Fruit fly (Drosophila melanogaster): ENCODE results near the gene Atet.
A peak's percentile ranks its signal among the peaks of the same experiment; 100 is the strongest.

Gene Atet

DNA sequence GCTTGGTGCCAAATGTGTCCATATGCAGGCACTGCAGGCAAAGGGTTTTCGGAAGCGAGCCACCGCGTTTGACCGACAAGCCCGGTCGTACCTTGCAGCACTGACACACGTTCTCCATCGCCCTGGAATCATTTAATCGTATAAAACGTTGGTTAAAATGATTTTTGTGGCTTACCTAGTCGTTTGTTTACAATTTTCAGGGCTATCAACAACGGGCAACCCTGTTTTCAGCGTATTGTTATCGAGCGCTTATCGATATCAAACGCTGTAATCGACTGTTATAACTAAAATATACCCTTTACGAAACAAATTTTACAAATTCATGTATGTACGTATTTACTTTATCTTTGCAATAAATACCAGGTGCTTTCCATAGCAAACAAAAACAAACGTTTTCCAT, 48.8 kb downstream of the Atet start, which contains the start of gene CG17612 (continued):
- TF ChIP-seq Fer1 (GFP tag; optimal IDR thresholded peaks at IDR 0.05) (no peak), CG18619 (GFP tag; optimal IDR thresholded peaks at IDR 0.05) (no peak), dan (GFP tag; IDR thresholded peaks at IDR 0.05) (no peak), CG15514 (GFP tag; optimal IDR thresholded peaks at IDR 0.05) (peak; percentile 5), CG4328 (GFP tag; optimal IDR thresholded peaks at IDR 0.05) (no peak), HLHmδ (GFP tag; optimal IDR thresholded peaks at IDR 0.05) (no peak), Bgb (GFP tag; IDR thresholded peaks at IDR 0.05; ENCODE audit: partially characterized antibody) (peak; percentile 75), Nf-YC (tag; optimal IDR thresholded peaks at IDR 0.05) (no peak), CG7963 (GFP tag; IDR thresholded peaks at IDR 0.05; ENCODE audit: partially characterized antibody) (peak; percentile 78), CG31388 (GFP tag; optimal IDR thresholded peaks at IDR 0.05) (no peak), Stat92E (GFP tag; optimal IDR thresholded peaks at IDR 0.05) (no peak), CG12236 (GFP tag; optimal IDR thresholded peaks at IDR 0.05) (no peak), nmo (GFP tag; optimal IDR thresholded peaks at IDR 0.05) (peak; percentile 7), NC2β (GFP tag; optimal IDR thresholded peaks at IDR 0.05) (no peak), CHES-1-like (GFP tag; optimal IDR thresholded peaks at IDR 0.05) (no peak), Mes4 (GFP tag; optimal IDR thresholded peaks at IDR 0.05) (no peak), CG7271 (tag; optimal IDR thresholded peaks at IDR 0.05) (no peak), Usf (GFP tag; optimal IDR thresholded peaks at IDR 0.05) (no peak), Dip3 (GFP tag; optimal IDR thresholded peaks at IDR 0.05) (no peak), Med (GFP tag) (peak; percentile 62), Ada2b (GFP tag; IDR thresholded peaks at IDR 0.05) (no peak), CG9817 (tag; optimal IDR thresholded peaks at IDR 0.05) (no peak), sim (GFP tag; IDR thresholded peaks at IDR 0.05) (no peak), toy (GFP tag; IDR thresholded peaks at IDR 0.05) (no peak), CG1647 (GFP tag; optimal IDR thresholded peaks at IDR 0.05) (no peak), gt (GFP tag; IDR thresholded peaks at IDR 0.05) (no peak), prd (optimal IDR thresholded peaks at IDR 0.05) (no peak), prd (GFP tag; IDR thresholded peaks at IDR 0.05) (no peak), CG7556 (GFP tag; optimal IDR thresholded peaks at IDR 0.05) (no peak), E2f2 (GFP tag; IDR thresholded peaks at IDR 0.05) (peak; percentile 24; the same call in 1 of the 2 replicates), gce (GFP tag; IDR thresholded peaks at IDR 0.05) (no peak), Sin3A (optimal IDR thresholded peaks at IDR 0.05) (peak; percentile 4), Ets65A (GFP tag) (no peak), CoRest (tag; optimal IDR thresholded peaks at IDR 0.05) (no peak), oc (tag; optimal IDR thresholded peaks at IDR 0.05) (no peak), gsb (GFP tag; IDR thresholded peaks at IDR 0.05) (no peak), CG6683 (GFP tag; optimal IDR thresholded peaks at IDR 0.05) (no peak), CG17361 (GFP tag; IDR thresholded peaks at IDR 0.05) (no peak), Ssrp (tag; optimal IDR thresholded peaks at IDR 0.05) (no peak), CG3847 (GFP tag; IDR thresholded peaks at IDR 0.05) (no peak), tio (GFP tag; optimal IDR thresholded peaks at IDR 0.05) (no peak), vnd (GFP tag; IDR thresholded peaks at IDR 0.05; ENCODE audit: partially characterized antibody) (peak; percentile 64; the same call in 2 of the 3 replicates), CG15269 (tag; optimal IDR thresholded peaks at IDR 0.05) (no peak), CG7357 (GFP tag; IDR thresholded peaks at IDR 0.05) (no peak), CG30431 (GFP tag; optimal IDR thresholded peaks at IDR 0.05) (no peak), hb (GFP tag; IDR thresholded peaks at IDR 0.05; ENCODE audit: partially characterized antibody) (peak; percentile 59; the same call in 2 of the 3 replicates), Six4 (GFP tag; optimal IDR thresholded peaks at IDR 0.05) (no peak), trem (tag; optimal IDR thresholded peaks at IDR 0.05) (peak; percentile 38), D (optimal IDR thresholded peaks at IDR 0.05) (no peak), D (GFP tag; optimal IDR thresholded peaks at IDR 0.05) (no peak), CG30020 (tag; optimal IDR thresholded peaks at IDR 0.05) (no peak), slou (GFP tag; optimal IDR thresholded peaks at IDR 0.05) (no peak)

Data from whole organism, embryonic.